Fruit fly (Drosophila melanogaster) whole organism, embryonic: ENCODE measurements around the gene CG7156.
A peak's percentile ranks its signal among the peaks of the same experiment; 100 is the strongest.

Source experiments
- Abd-B ChIP-seq: fragments of 200-800 bp; sonication (Bioruptor generic); optimal IDR thresholded peaks from 2 replicates; lab custom pipeline; 2018; ENCODE audit warnings: missing biosample characterization, mild to moderate bottlenecking, missing genetic modification characterization, moderate library complexity
- Asciz ChIP-seq: fragments of 200-800 bp; sonication (Bioruptor generic); optimal IDR thresholded peaks from 2 replicates; lab custom pipeline; 2017; ENCODE audit warnings: missing biosample characterization, mild to moderate bottlenecking, missing genetic modification characterization, missing genetic modification reagents
- CG10321 ChIP-seq: fragments of 200-800 bp; sonication (Bioruptor generic); IDR thresholded peaks from 2 replicates; pipeline ENCODE4 v1.3.6; 2022; ENCODE audit warnings: missing biosample characterization, missing genetic modification characterization
- CG10979 ChIP-seq: fragments of 200-800 bp; sonication (Bioruptor generic); optimal IDR thresholded peaks from 2 replicates; lab custom pipeline; 2018; ENCODE audit warnings: missing biosample characterization, mild to moderate bottlenecking, missing genetic modification characterization, moderate library complexity
- CG12659 ChIP-seq: fragments of 200-800 bp; sonication (Bioruptor generic); optimal IDR thresholded peaks from 3 replicates; lab custom pipeline; 2017; ENCODE audit warnings: mild to moderate bottlenecking, missing biosample characterization, missing genetic modification reagents, missing genetic modification characterization
- CG12769 ChIP-seq: fragments of 200-800 bp; sonication (Bioruptor generic); optimal IDR thresholded peaks from 2 replicates; lab custom pipeline; 2019; ENCODE audit warnings: missing biosample characterization, mild to moderate bottlenecking, missing genetic modification characterization, moderate library complexity
- CG13123 ChIP-seq: fragments of 200-800 bp; sonication (Bioruptor generic); optimal IDR thresholded peaks from 2 replicates; lab custom pipeline; 2016; ENCODE audit warnings: missing biosample characterization, missing genetic modification characterization
- CG13296 ChIP-seq: fragments of 200-800 bp; sonication (Bioruptor generic); optimal IDR thresholded peaks from 3 replicates; lab custom pipeline; 2018; ENCODE audit warnings: missing biosample characterization, mild to moderate bottlenecking, missing genetic modification characterization
- CG13624 ChIP-seq: fragments of 200-800 bp; sonication (Bioruptor generic); optimal IDR thresholded peaks from 2 replicates; lab custom pipeline; 2016; ENCODE audit warnings: missing biosample characterization, missing genetic modification characterization
- CG1529 ChIP-seq: fragments of 200-800 bp; sonication (Bioruptor generic); optimal IDR thresholded peaks from 3 replicates; lab custom pipeline; 2018; ENCODE audit warnings: missing biosample characterization, missing genetic modification characterization
- CG1603 ChIP-seq: fragments of 200-800 bp; sonication (Bioruptor generic); optimal IDR thresholded peaks from 2 replicates; lab custom pipeline; 2019; ENCODE audit warnings: missing biosample characterization, mild to moderate bottlenecking, missing genetic modification characterization, moderate library complexity
- CG17186 ChIP-seq: fragments of 200-800 bp; sonication (Bioruptor generic); optimal IDR thresholded peaks from 3 replicates; lab custom pipeline; 2017; ENCODE audit warnings: missing biosample characterization, missing genetic modification reagents, missing genetic modification characterization
- CG17385 ChIP-seq: fragments of 200-800 bp; sonication (Bioruptor generic); optimal IDR thresholded peaks from 3 replicates; lab custom pipeline; 2018; ENCODE audit warnings: missing biosample characterization, mild to moderate bottlenecking, missing genetic modification characterization
- CG17802 ChIP-seq: fragments of 200-800 bp; sonication (Bioruptor generic); optimal IDR thresholded peaks from 2 replicates; lab custom pipeline; 2018; ENCODE audit warnings: missing biosample characterization, mild to moderate bottlenecking, missing genetic modification characterization, moderate library complexity
- CG18011 ChIP-seq: fragments of 200-800 bp; sonication (Bioruptor generic); optimal IDR thresholded peaks from 2 replicates; lab custom pipeline; 2017; ENCODE audit warnings: missing biosample characterization, missing genetic modification characterization, mild to moderate bottlenecking, moderate library complexity, missing genotype
- CG2202 ChIP-seq: fragments of 200-800 bp; sonication (Bioruptor generic); optimal IDR thresholded peaks from 2 replicates; lab custom pipeline; 2018; ENCODE audit warnings: missing biosample characterization, mild to moderate bottlenecking, missing genetic modification characterization
- CG31224 ChIP-seq: fragments of 200-800 bp; sonication (Bioruptor generic); IDR thresholded peaks from 2 replicates; pipeline ENCODE4 v1.3.6; 2022; ENCODE audit warnings: missing biosample characterization, missing genetic modification characterization
- CG4360 ChIP-seq: fragments of 200-800 bp; sonication (Bioruptor generic); IDR thresholded peaks from 2 replicates; pipeline ENCODE4 v1.3.6; 2022; ENCODE audit warnings: missing biosample characterization, missing genetic modification characterization
- CG43689 ChIP-seq: fragments of 200-800 bp; sonication (Bioruptor generic); IDR thresholded peaks from 2 replicates; pipeline ENCODE4 v1.3.6; 2022; ENCODE audit warnings: missing biosample characterization, missing genetic modification characterization
- CG4404 ChIP-seq: fragments of 200-800 bp; sonication (Bioruptor generic); IDR thresholded peaks from 2 replicates; pipeline ENCODE4 v1.3.6; 2022; ENCODE audit warnings: missing biosample characterization, missing genetic modification characterization
- CG4707 ChIP-seq: fragments of 200-800 bp; sonication (Bioruptor generic); optimal IDR thresholded peaks from 2 replicates; lab custom pipeline; 2018; ENCODE audit warnings: missing biosample characterization, mild to moderate bottlenecking, missing genetic modification characterization, moderate library complexity
- CG4730 ChIP-seq: fragments of 200-800 bp; sonication (Bioruptor generic); IDR thresholded peaks from 2 replicates; pipeline ENCODE4 v1.3.6; 2022; ENCODE audit warnings: missing biosample characterization, missing genetic modification characterization
- CG6254 ChIP-seq: fragments of 200-800 bp; sonication (Bioruptor generic); optimal IDR thresholded peaks from 3 replicates; lab custom pipeline; 2017; ENCODE audit warnings: mild to moderate bottlenecking, missing biosample characterization, missing genetic modification reagents, missing genetic modification characterization
- CG6765 ChIP-seq: fragments of 200-800 bp; sonication (Bioruptor generic); optimal IDR thresholded peaks from 3 replicates; lab custom pipeline; 2017; ENCODE audit warnings: missing biosample characterization, mild to moderate bottlenecking, missing genetic modification characterization
- CG7839 ChIP-seq: fragments of 200-800 bp; sonication (Bioruptor generic); optimal IDR thresholded peaks from 3 replicates; lab custom pipeline; 2018; ENCODE audit warnings: missing biosample characterization, mild to moderate bottlenecking, missing genetic modification characterization, moderate library complexity
- CG8281 ChIP-seq: fragments of 200-800 bp; sonication (Bioruptor generic); optimal IDR thresholded peaks from 2 replicates; lab custom pipeline; 2018; ENCODE audit warnings: missing biosample characterization, mild to moderate bottlenecking, missing genetic modification characterization, moderate library complexity
- CG9817 ChIP-seq: fragments of 200-800 bp; sonication (Bioruptor generic); optimal IDR thresholded peaks from 2 replicates; lab custom pipeline; 2018; ENCODE audit warnings: missing biosample characterization, mild to moderate bottlenecking, missing genetic modification characterization, moderate library complexity
- Dek ChIP-seq: fragments of 200-800 bp; sonication (Bioruptor generic); optimal IDR thresholded peaks from 3 replicates; lab custom pipeline; 2019; ENCODE audit warnings: missing biosample characterization, mild to moderate bottlenecking, missing genetic modification characterization, moderate library complexity
- Drgx ChIP-seq: fragments of 200-800 bp; sonication (Bioruptor generic); IDR thresholded peaks from 2 replicates; pipeline ENCODE4 v1.3.6; 2022; ENCODE audit warnings: missing biosample characterization, missing genetic modification characterization
- E2f2 ChIP-seq: fragments of 200-800 bp; sonication (Bioruptor generic); IDR thresholded peaks from 2 replicates; pipeline ENCODE4 v1.3.6; 2022; ENCODE audit warnings: missing biosample characterization, missing genetic modification characterization
- Mad ChIP-seq: fragments of 200-800 bp; sonication (Bioruptor generic); optimal IDR thresholded peaks from 2 replicates; lab custom pipeline; 2016; ENCODE audit warnings: missing biosample characterization, missing genetic modification characterization
- Optix ChIP-seq: fragments of 200-800 bp; sonication (Bioruptor generic); IDR thresholded peaks from 3 replicates; pipeline ENCODE4 v1.3.6; 2022; ENCODE audit warnings: missing biosample characterization, missing genetic modification characterization
- Side ChIP-seq: fragments of 200-800 bp; sonication (Bioruptor generic); optimal IDR thresholded peaks from 2 replicates; lab custom pipeline; 2016; ENCODE audit warnings: missing biosample characterization, missing genetic modification characterization
- Sin3A ChIP-seq: fragments of >200 bp; optimal IDR thresholded peaks from 2 replicates; lab custom pipeline; 2018
- Sox100B ChIP-seq: fragments of 200-800 bp; sonication (Bioruptor generic); optimal IDR thresholded peaks from 3 replicates; lab custom pipeline; 2018; ENCODE audit warnings: missing biosample characterization, mild to moderate bottlenecking, missing genetic modification characterization
- Tbp ChIP-seq: fragments of >200 bp; optimal IDR thresholded peaks from 2 replicates; lab custom pipeline; 2018; ENCODE audit warnings: missing biosample characterization, missing genetic modification characterization
- Trl ChIP-seq, 3 experiments: fragments of >200 bp in 2 of 3; fragments of 200-800 bp in 1 of 3; sonication (Bioruptor generic) in 1 of 3; optimal IDR thresholded peaks; 2 replicates in 1 of 3; 3 replicates in 2 of 3; lab custom pipeline; 2016 to 2017; ENCODE audit warnings: missing biosample characterization in 1 of 3, missing genetic modification characterization in 1 of 3
- Xrp1 ChIP-seq: fragments of 200-800 bp; sonication (Bioruptor generic); IDR thresholded peaks from 2 replicates; pipeline ENCODE4 v1.3.6; 2022; ENCODE audit warnings: missing biosample characterization, missing genetic modification characterization
- ab ChIP-seq: fragments of 200-800 bp; sonication (Bioruptor generic); optimal IDR thresholded peaks from 2 replicates; lab custom pipeline; 2016; ENCODE audit warnings: missing biosample characterization, missing genetic modification characterization
- ci ChIP-seq: fragments of 200-800 bp; sonication (Bioruptor generic); IDR thresholded peaks from 3 replicates; pipeline ENCODE4 v1.3.6; 2022; ENCODE audit warnings: missing biosample characterization, missing genetic modification characterization
- disco-r ChIP-seq: fragments of 200-800 bp; sonication (Bioruptor generic); optimal IDR thresholded peaks from 2 replicates; lab custom pipeline; 2016; ENCODE audit warnings: missing biosample characterization, missing genetic modification characterization
- grau ChIP-seq: fragments of 200-800 bp; optimal IDR thresholded peaks from 3 replicates; lab custom pipeline; 2019; ENCODE audit warnings: missing biosample characterization, mild to moderate bottlenecking, missing genetic modification characterization, moderate library complexity
- hth ChIP-seq: fragments of >200 bp; optimal IDR thresholded peaks from 2 replicates; lab custom pipeline; 2017; ENCODE audit warnings: inconsistent platforms
- jing ChIP-seq: fragments of 200-800 bp; sonication (Bioruptor generic); optimal IDR thresholded peaks from 2 replicates; lab custom pipeline; 2018; ENCODE audit warnings: missing biosample characterization, mild to moderate bottlenecking, missing genetic modification characterization
- nom ChIP-seq: fragments of 200-800 bp; sonication (Bioruptor generic); optimal IDR thresholded peaks from 2 replicates; lab custom pipeline; 2017; ENCODE audit warnings: missing biosample characterization, missing genetic modification characterization, mild to moderate bottlenecking, moderate library complexity, missing genetic modification reagents
- phol ChIP-seq: fragments of 200-800 bp; sonication (Bioruptor generic); optimal IDR thresholded peaks from 3 replicates; lab custom pipeline; 2018; ENCODE audit warnings: missing biosample characterization, mild to moderate bottlenecking, missing genetic modification characterization, moderate library complexity
- pita ChIP-seq: fragments of 200-800 bp; sonication (Bioruptor generic); optimal IDR thresholded peaks from 2 replicates; lab custom pipeline; 2017; ENCODE audit warnings: missing biosample characterization, mild to moderate bottlenecking, missing genetic modification characterization
- sens ChIP-seq: fragments of 200-800 bp; sonication (Bioruptor generic); peaks from one replicate; lab custom pipeline; 2016; ENCODE audit warnings: missing biosample characterization, missing genetic modification characterization
- seq ChIP-seq: fragments of 200-800 bp; sonication (Bioruptor generic); IDR thresholded peaks from 2 replicates; pipeline ENCODE4 v1.3.6; 2022; ENCODE audit warnings: missing biosample characterization, missing genetic modification characterization
- twi ChIP-seq: fragments of 200-800 bp; optimal IDR thresholded peaks from 2 replicates; lab custom pipeline; 2019; ENCODE audit warnings: missing biosample characterization, mild to moderate bottlenecking, missing genetic modification characterization, moderate library complexity
- vvl ChIP-seq: fragments of 200-800 bp; sonication (Bioruptor generic); IDR thresholded peaks from 2 replicates; pipeline ENCODE4 v1.3.6; 2022; ENCODE audit warnings: missing biosample characterization, missing genetic modification characterization
- wdn ChIP-seq: fragments of 200-800 bp; sonication (Bioruptor generic); IDR thresholded peaks from 2 replicates; pipeline ENCODE4 v1.3.6; 2022; ENCODE audit warnings: missing biosample characterization, missing genetic modification characterization

CG7156 gene

dm6 chr3R:18243718-18244170, 1.8 kb upstream of the CG7156 start (continued):
- TF ChIP-seq E2f2 (GFP tag; lab: Robert Waterston, UW) (no peak), CG4707 (GFP tag; lab: Kevin White, UChicago) (no peak), Drgx (peak; percentile 46), CG7839 (peak; percentile 2), Asciz (no peak), CG4360 (GFP tag; lab: Robert Waterston, UW) (no peak), CG10979 (tag; lab: Kevin White, UChicago) (no peak), CG17186 (GFP tag; lab: Kevin White, UChicago) (no peak), CG13296 (GFP tag; lab: Kevin White, UChicago) (no peak), Abd-B (GFP tag; lab: Kevin White, UChicago) (no peak), CG6765 (peak; percentile 28), Dek (peak; percentile 11), Mad (no peak), CG1603 (tag; lab: Kevin White, UChicago) (no peak), CG6254 (GFP tag; lab: Kevin White, UChicago) (peak; percentile 30), phol (tag; lab: Kevin White, UChicago) (no peak), hth (lab: Kevin White, UChicago) (no peak), CG8281 (tag; lab: Kevin White, UChicago) (no peak), Tbp (GFP tag; lab: Kevin White, UChicago) (no peak), Side (GFP tag; lab: Kevin White, UChicago) (no peak), CG2202 (tag; lab: Kevin White, UChicago) (no peak), CG4404 (no peak), ab (GFP tag; lab: Kevin White, UChicago) (no peak), CG43689 (GFP tag; lab: Robert Waterston, UW) (no peak), twi (tag; lab: Kevin White, UChicago) (no peak), CG31224 (GFP tag; lab: Robert Waterston, UW) (no peak)
- TF ChIP-seq, all 482 proteins: peak for 64

dm6 chr3R:18243000-18243399, 1.0 kb upstream of the CG7156 start:
- TF ChIP-seq nom (GFP tag; lab: Kevin White, UChicago) (peak; percentile 27), CG10321 (GFP tag; lab: Robert Waterston, UW) (peak; percentile 22; the same call in 1 of the 2 replicates), sens (peak; percentile 37), Trl (optimal IDR thresholded peaks at IDR 0.05; lab: Kevin White, UChicago) (peak in 1 of 2 experiments; percentile 27), Trl (GFP tag; optimal IDR thresholded peaks at IDR 0.05; lab: Kevin White, UChicago) (no peak), grau (tag; lab: Kevin White, UChicago) (no peak), vvl (GFP tag; lab: Robert Waterston, UW) (no peak), CG12659 (no peak), CG4730 (GFP tag; lab: Robert Waterston, UW) (no peak), pita (no peak), CG9817 (tag; lab: Kevin White, UChicago) (no peak), Sox100B (GFP tag; lab: Kevin White, UChicago) (no peak), CG12769 (tag; lab: Kevin White, UChicago) (no peak), CG17802 (tag; lab: Kevin White, UChicago) (no peak), Optix (GFP tag; lab: Robert Waterston, UW) (no peak), seq (no peak), CG13624 (GFP tag; lab: Kevin White, UChicago) (no peak), wdn (no peak), CG13123 (GFP tag; lab: Kevin White, UChicago) (no peak), CG18011 (no peak), CG17385 (GFP tag; lab: Kevin White, UChicago) (peak; percentile 97), jing (GFP tag; lab: Kevin White, UChicago) (no peak), Dek (no peak), ci (GFP tag; lab: Robert Waterston, UW) (no peak), disco-r (no peak), Xrp1 (GFP tag; lab: Robert Waterston, UW) (no peak), Sin3A (lab: Kevin White, UChicago) (no peak), CG1529 (GFP tag; lab: Kevin White, UChicago) (peak; percentile 55)
